Fruit fly (Drosophila melanogaster) whole organism: ENCODE measurements around the gene CG43638.

ENCODE experiments used
- CG8478 ChIP-seq: fragments of >200 bp; optimal IDR thresholded peaks from 2 replicates; lab custom pipeline; 2018; ENCODE audit warnings: inconsistent platforms
- Dll ChIP-seq: fragments of >200 bp; optimal IDR thresholded peaks from 2 replicates; lab custom pipeline; 2017
- EcR ChIP-seq, 2 experiments: fragments of >200 bp; optimal IDR thresholded peaks; 2 replicates each; lab custom pipeline; 2017; ENCODE audit warnings: missing biosample characterization in 2 of 2, missing genetic modification characterization in 2 of 2, missing genetic modification reagents in 2 of 2
- pan ChIP-seq: fragments of >200 bp; optimal IDR thresholded peaks from 2 replicates; lab custom pipeline; 2017
- psq ChIP-seq: fragments of >200 bp; optimal IDR thresholded peaks from 2 replicates; lab custom pipeline; 2017
- usp ChIP-seq: fragments of >200 bp; optimal IDR thresholded peaks from 2 replicates; lab custom pipeline; 2017; ENCODE audit warnings: missing biosample characterization, missing genetic modification characterization, mixed read lengths

DNA sequence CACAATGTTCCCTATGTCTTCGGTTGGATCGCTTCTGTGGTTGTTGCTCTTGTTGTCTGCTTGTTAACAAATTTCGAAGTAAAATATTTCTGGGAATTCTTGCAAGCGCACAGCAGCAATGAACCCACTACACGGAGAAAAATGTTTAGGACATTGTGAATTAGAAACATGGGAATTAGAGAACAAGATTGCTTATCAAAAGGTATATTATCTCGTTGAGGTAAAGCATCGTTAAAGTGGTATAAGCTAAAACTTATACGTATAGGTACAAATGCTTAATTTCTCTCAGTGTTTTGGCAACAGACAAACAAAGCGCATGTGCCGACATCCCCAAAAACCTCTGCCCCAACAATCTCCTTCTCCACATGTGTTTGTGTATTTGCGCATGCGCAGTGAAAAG lies 9.3 kb downstream of the CG43638 start:
- TF ChIP-seq EcR (GFP tag; optimal IDR thresholded peaks at IDR 0.05; lab: Kevin White, UChicago): no peak
- no peak for TF ChIP-seq usp (GFP tag; lab: Kevin White, UChicago)
- TF ChIP-seq Dll (lab: Kevin White, UChicago): no peak
- no peak for TF ChIP-seq pan (lab: Kevin White, UChicago)
- TF ChIP-seq CG8478 (lab: Kevin White, UChicago): no peak
- TF ChIP-seq psq (lab: Kevin White, UChicago): no peak
